Worm (Caenorhabditis elegans): ENCODE results near the gene lgc-40.
A peak's percentile ranks its signal among the peaks of the same experiment; 100 is the strongest.

Gene lgc-40

DNA sequence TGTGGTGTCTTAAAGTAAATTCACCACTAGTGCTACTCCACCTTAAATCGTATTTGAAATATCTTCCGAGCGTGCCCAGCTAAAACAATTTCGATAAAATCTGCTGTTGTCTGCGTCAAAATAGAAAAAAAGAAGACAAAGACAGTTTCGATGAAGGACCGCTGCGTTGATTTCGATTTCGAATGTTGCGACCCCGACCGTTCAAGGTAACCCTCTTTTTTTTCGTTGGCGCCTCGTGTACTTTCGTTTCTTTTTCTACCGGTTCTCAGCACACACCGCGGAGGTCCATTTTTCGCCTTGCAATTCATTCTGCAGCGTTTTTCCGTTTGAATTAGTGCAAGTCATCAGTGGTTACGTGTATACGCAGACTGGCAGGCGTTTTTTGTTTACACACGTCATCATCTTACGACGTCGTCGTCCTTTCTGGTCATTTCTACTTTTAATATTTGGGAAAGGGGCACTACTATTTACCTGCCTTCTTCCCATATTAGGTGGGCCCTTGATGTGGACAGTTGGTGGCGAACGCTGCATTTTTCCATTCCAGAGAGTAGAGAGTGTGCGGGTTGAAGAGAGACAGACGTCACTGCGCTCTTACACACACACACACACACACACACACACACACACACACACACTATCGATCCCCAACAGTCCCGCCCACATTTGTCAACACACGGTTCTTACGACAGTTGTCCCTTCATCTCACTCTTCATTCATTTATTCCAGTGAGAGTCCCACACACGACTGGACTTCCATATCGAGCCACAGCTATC is 8.3 kb downstream of the lgc-40 start:
- TF ChIP-seq Y53F4B.3 (GFP tag; IDR thresholded peaks at IDR 0.05) (no peak), ceh-27 (GFP tag; optimal IDR thresholded peaks at IDR 0.05) (peak; percentile 45), Y56A3A.18 (GFP tag; IDR thresholded peaks at IDR 0.05) (no peak), him-1 (tag; optimal IDR thresholded peaks at IDR 0.05) (no peak), aptf-2 (GFP tag; conservative IDR thresholded peaks at IDR 0.05) (peak; percentile 66), Y95B8A.8 (GFP tag; IDR thresholded peaks at IDR 0.05) (no peak), hmg-1.2 (GFP tag; IDR thresholded peaks at IDR 0.05) (peak; percentile 63), lag-1 (GFP tag; IDR thresholded peaks at IDR 0.05) (no peak), nhr-179 (tag; optimal IDR thresholded peaks at IDR 0.05) (no peak), Y67H2A.10 (GFP tag; conservative IDR thresholded peaks at IDR 0.05) (no peak), B0035.1 (tag; optimal IDR thresholded peaks at IDR 0.05) (no peak), nhr-27 (tag; optimal IDR thresholded peaks at IDR 0.05) (no peak), ekl-4 (GFP tag; IDR thresholded peaks at IDR 0.05) (no peak), F57A8.1 (GFP tag; optimal IDR thresholded peaks at IDR 0.05) (no peak), nfya-1 (tag; optimal IDR thresholded peaks at IDR 0.05; ENCODE audit: borderline replicate concordance, insufficient read depth) (no peak), dox-1 (GFP tag; IDR thresholded peaks at IDR 0.05) (peak; percentile 39; the same call in 1 of the 2 replicates), C17E4.6 (GFP tag; IDR thresholded peaks at IDR 0.05) (no peak), lsl-1 (GFP tag; optimal IDR thresholded peaks at IDR 0.05) (no peak), F33H1.4 (GFP tag; IDR thresholded peaks at IDR 0.05) (no peak), atf-7 (tag; optimal IDR thresholded peaks at IDR 0.05) (no peak), ceh-91 (GFP tag; IDR thresholded peaks at IDR 0.05) (no peak), ets-4 (GFP tag; optimal IDR thresholded peaks at IDR 0.05) (no peak), ztf-26 (tag; optimal IDR thresholded peaks at IDR 0.05) (peak; percentile 32), F39B2.1 (GFP tag; IDR thresholded peaks at IDR 0.05) (no peak), B0019.2 (GFP tag; conservative IDR thresholded peaks at IDR 0.05) (no peak), unc-130 (GFP tag; optimal IDR thresholded peaks at IDR 0.05) (no peak), F10E7.11 (tag; optimal IDR thresholded peaks at IDR 0.05) (no peak), zfh-2 (GFP tag; conservative IDR thresholded peaks at IDR 0.05) (no peak), ztf-3 (GFP tag; optimal IDR thresholded peaks at IDR 0.05) (peak; percentile 27)

DNA sequence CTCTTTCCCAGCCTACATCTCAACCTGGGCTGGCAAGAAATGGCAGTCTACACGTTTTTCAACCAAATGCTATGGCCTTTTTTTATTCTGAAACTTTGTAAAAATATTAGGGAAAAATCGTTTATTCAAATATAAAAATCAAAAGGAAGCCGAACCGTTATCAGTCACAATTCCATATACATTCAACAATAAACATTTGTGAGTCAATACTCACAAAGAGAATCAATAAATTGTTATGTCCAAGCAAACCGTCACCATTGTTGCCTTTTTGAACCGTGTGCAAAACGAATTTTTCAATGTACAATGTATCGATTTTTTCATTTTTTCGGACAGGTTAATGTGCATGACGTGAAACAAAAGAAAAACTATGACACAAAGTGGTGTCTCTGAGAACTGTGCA is 9.2 kb downstream of the lgc-40 start:
- no peak for TF ChIP-seq nhr-179 (tag; optimal IDR thresholded peaks at IDR 0.05)
- TF ChIP-seq C06A6.2 (GFP tag; conservative IDR thresholded peaks at IDR 0.05) = no peak

DNA sequence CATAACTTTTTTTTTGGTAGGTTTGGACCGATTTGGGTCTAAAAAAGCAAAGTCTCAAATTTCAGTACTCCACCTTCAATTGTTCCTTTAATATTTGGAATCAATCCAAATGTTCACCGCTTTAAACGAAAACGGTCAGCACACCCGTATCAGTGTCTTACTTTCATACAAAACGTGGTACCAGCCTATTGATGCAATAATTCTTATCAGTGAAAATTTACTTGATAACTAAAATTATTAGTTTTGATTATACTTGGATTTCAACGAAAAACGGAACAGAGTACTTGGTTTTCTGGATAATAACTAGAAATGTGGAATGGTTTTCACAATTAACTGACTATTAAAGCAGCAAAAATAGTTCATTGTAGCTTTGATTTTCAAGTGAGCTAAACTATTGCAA is 10.8 kb downstream of the lgc-40 start:
- peak; percentile 68 for TF ChIP-seq nhr-80 (tag; optimal IDR thresholded peaks at IDR 0.05)
- TF ChIP-seq lsy-27 (tag; optimal IDR thresholded peaks at IDR 0.05; ENCODE audit: borderline replicate concordance, insufficient read depth) = no peak

DNA sequence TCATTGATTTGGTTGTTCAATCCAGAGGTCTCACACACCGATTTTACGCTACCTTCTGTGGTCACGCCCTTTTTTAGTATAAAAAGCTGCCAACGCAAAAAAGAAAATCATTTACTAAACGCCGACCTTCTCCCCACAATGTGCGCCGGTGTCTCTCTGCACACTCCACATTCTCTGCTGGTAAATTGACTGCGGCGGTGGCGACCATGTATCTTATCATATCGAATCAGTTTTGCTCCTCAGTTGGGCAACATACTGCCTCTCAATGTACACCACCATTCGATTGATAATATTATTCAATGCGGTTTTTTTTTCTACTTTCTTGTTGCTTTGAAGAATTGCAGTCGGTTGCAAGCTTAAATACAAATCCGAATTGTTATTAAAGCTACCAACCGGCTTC is 12.2 kb downstream of the lgc-40 start:
- TF ChIP-seq let-607 (tag; optimal IDR thresholded peaks at IDR 0.05) (peak in 1 of 2 experiments; percentile 42), lin-35 (GFP tag; optimal IDR thresholded peaks at IDR 0.05) (no peak), atf-7 (tag; optimal IDR thresholded peaks at IDR 0.05) (peak; percentile 16), fkh-3 (tag; optimal IDR thresholded peaks at IDR 0.05) (no peak), nhr-80 (tag; optimal IDR thresholded peaks at IDR 0.05) (peak; percentile 85), dox-1 (GFP tag; IDR thresholded peaks at IDR 0.05) (peak; percentile 69), tbp1 (GFP tag; optimal IDR thresholded peaks at IDR 0.05) (peak; percentile 22), F23B12.7 (tag; optimal IDR thresholded peaks at IDR 0.05; ENCODE audit: insufficient read depth) (peak; percentile 8)

Data from whole organism, young adult.